Fruit fly (Drosophila melanogaster): ENCODE data around the gene repo.

repo gene

DNA sequence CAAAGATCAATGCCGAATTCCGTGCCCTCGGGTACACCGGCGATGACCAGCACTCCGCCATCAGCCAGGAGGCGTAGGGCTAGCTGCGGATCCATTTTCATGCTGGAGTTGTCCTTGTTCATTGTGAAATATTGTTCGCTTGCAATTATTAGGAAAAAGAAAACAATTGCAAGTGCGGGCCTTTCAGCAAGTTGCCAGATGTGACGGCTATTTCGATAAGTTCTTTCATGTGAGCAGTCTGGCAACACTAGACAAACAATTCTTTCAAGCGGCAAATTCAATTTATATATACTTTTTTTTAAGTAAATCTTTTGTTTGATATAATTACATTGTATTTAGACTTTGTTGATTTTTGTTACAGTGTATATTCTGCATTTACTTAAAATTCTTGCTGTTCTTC lies 16.6 kb downstream of the repo start, which contains the start of gene CG12320 (continued):
- TF ChIP-seq CG11695 (GFP tag; IDR thresholded peaks at IDR 0.05) (no peak), Aef1 (GFP tag; IDR thresholded peaks at IDR 0.05) (no peak), CG9817 (tag; optimal IDR thresholded peaks at IDR 0.05) (no peak), NFAT (GFP tag; IDR thresholded peaks at IDR 0.05) (no peak), CG7372 (GFP tag; IDR thresholded peaks at IDR 0.05) (no peak), CG7987 (GFP tag; optimal IDR thresholded peaks at IDR 0.05) (no peak), Jarid2 (GFP tag; optimal IDR thresholded peaks at IDR 0.05) (no peak), CG4707 (GFP tag; optimal IDR thresholded peaks at IDR 0.05) (no peak), CG18619 (GFP tag; optimal IDR thresholded peaks at IDR 0.05) (no peak), CG17802 (tag; optimal IDR thresholded peaks at IDR 0.05) (no peak), CG9215 (GFP tag; IDR thresholded peaks at IDR 0.05) (no peak), trem (tag; optimal IDR thresholded peaks at IDR 0.05) (peak; percentile 77), CG6791 (GFP tag; IDR thresholded peaks at IDR 0.05; ENCODE audit: partially characterized antibody) (no peak), disco-r (GFP tag; optimal IDR thresholded peaks at IDR 0.05) (no peak), gfzf (GFP tag; optimal IDR thresholded peaks at IDR 0.05) (peak; percentile 11), CG16813 (GFP tag; IDR thresholded peaks at IDR 0.05; ENCODE audit: partially characterized antibody) (0 out of 3 replicates have a peak, but pooled peaks have one; percentile 17), CG9609 (GFP tag; optimal IDR thresholded peaks at IDR 0.05) (no peak), CG16863 (GFP tag; optimal IDR thresholded peaks at IDR 0.05) (no peak), bbx (GFP tag; IDR thresholded peaks at IDR 0.05; ENCODE audit: partially characterized antibody) (no peak), tio (GFP tag; optimal IDR thresholded peaks at IDR 0.05) (no peak), gro (GFP tag; optimal IDR thresholded peaks at IDR 0.05) (no peak), Dip3 (GFP tag; optimal IDR thresholded peaks at IDR 0.05) (no peak), BEAF-32 (GFP tag; optimal IDR thresholded peaks at IDR 0.05) (peak; percentile 43), ranshi (GFP tag; IDR thresholded peaks at IDR 0.05) (no peak), stwl (tag; optimal IDR thresholded peaks at IDR 0.05) (peak; percentile 71), MESR4 (GFP tag; optimal IDR thresholded peaks at IDR 0.05) (peak; percentile 42), bab2 (GFP tag; optimal IDR thresholded peaks at IDR 0.05) (no peak), CG6689 (GFP tag; IDR thresholded peaks at IDR 0.05) (no peak), CG11696 (GFP tag; IDR thresholded peaks at IDR 0.05) (no peak), Lim3 (GFP tag; IDR thresholded peaks at IDR 0.05) (no peak), hkb (optimal IDR thresholded peaks at IDR 0.05) (no peak), hkb (GFP tag; IDR thresholded peaks at IDR 0.05) (no peak), Gsc (GFP tag; IDR thresholded peaks at IDR 0.05) (no peak), CG13287 (GFP tag; IDR thresholded peaks at IDR 0.05; ENCODE audit: partially characterized antibody) (peak; percentile 42; the same call in 1 of the 2 replicates), CG4617 (GFP tag; optimal IDR thresholded peaks at IDR 0.05; ENCODE audit: borderline replicate concordance) (peak; percentile 59), CG5180 (GFP tag; optimal IDR thresholded peaks at IDR 0.05) (no peak), CG10267 (tag; optimal IDR thresholded peaks at IDR 0.05) (peak; percentile 15), gt (GFP tag; IDR thresholded peaks at IDR 0.05) (no peak), vvl (GFP tag; IDR thresholded peaks at IDR 0.05) (no peak), zf30C (GFP tag; optimal IDR thresholded peaks at IDR 0.05) (no peak), CG8765 (GFP tag; IDR thresholded peaks at IDR 0.05) (no peak), CG8388 (GFP tag; optimal IDR thresholded peaks at IDR 0.05) (no peak), CG17912 (GFP tag; optimal IDR thresholded peaks at IDR 0.05) (no peak), Pdp1 (GFP tag; optimal IDR thresholded peaks at IDR 0.05) (no peak), Med (GFP tag) (peak; percentile 32), mam (GFP tag; optimal IDR thresholded peaks at IDR 0.05) (no peak), CG15696 (tag; optimal IDR thresholded peaks at IDR 0.05) (no peak), Antp (GFP tag; optimal IDR thresholded peaks at IDR 0.05) (no peak), Blimp-1 (GFP tag; optimal IDR thresholded peaks at IDR 0.05) (no peak), pb (GFP tag; optimal IDR thresholded peaks at IDR 0.05) (no peak), B-H2 (GFP tag; optimal IDR thresholded peaks at IDR 0.05) (no peak)
